Worm (Caenorhabditis elegans) whole organism, L2 larva: ENCODE data around the gene F12D9.2.

Source experiments
- lsy-2 ChIP-seq, 2 experiments: fragments of 150-350 bp in 1 of 2; sonication (generic microtip) in 1 of 2; optimal IDR thresholded peaks; 2 replicates each; lab custom pipeline; 2014 to 2017; ENCODE audit warnings: missing biosample characterization in 2 of 2, missing genetic modification characterization in 2 of 2
- skn-1 ChIP-seq: sonication (generic microtip); optimal IDR thresholded peaks from 2 replicates; lab custom pipeline; 2017; ENCODE audit warnings: missing biosample characterization, missing genetic modification characterization

DNA sequence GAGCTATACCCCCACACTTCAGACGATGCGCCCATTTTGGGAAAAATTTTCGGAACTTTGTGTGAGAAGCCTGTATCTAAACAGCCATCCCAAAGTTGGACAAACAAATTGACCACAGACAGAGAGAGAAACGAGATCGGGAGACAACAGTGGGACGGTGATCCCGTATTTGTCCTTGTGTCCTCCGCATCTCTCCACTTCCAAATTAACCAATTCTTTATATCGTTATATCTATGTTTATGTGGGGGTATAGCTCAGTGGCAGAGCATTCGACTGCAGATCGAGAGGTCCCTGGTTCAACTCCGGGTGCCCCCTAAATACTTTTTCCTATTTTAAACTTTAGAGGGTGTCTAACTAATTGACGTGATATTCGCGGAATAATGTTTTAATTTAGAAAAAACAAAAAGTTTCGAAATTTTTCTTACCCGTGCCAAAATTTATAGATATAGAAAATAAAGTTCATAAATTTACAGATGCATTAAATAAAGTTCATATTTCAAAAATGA, 8.2 kb downstream of the F12D9.2 start:
- TF ChIP-seq skn-1 (tag; lab: Kevin White, UChicago) (no peak), lsy-2 (tag; optimal IDR thresholded peaks at IDR 0.05; lab: Kevin White, UChicago) (no peak)
